Worm (Caenorhabditis elegans) whole organism, early embryonic: ENCODE results near the gene gur-4.
A peak's percentile ranks its signal among the peaks of the same experiment; 100 is the strongest.

Experiments
- B0310.2 ChIP-seq: sonication (generic microtip); optimal IDR thresholded peaks from 2 replicates; lab custom pipeline; 2016; ENCODE audit warnings: mild to moderate bottlenecking, missing genetic modification characterization, missing compliant biosample characterization
- F13C5.2 ChIP-seq: sonication (generic microtip); optimal IDR thresholded peaks from 2 replicates; lab custom pipeline; 2017; ENCODE audit warnings: mild to moderate bottlenecking, missing genetic modification characterization, inconsistent platforms, missing compliant biosample characterization
- aly-1 ChIP-seq: sonication (generic microtip); optimal IDR thresholded peaks from 2 replicates; lab custom pipeline; 2016; ENCODE audit warnings: missing genetic modification characterization, missing compliant biosample characterization
- ama-1 ChIP-seq: fragments of 150-350 bp; optimal IDR thresholded peaks from 2 replicates; lab custom pipeline; 2014
- ceh-13 ChIP-seq: fragments of 200-800 bp; sonication (Bioruptor generic); optimal IDR thresholded peaks from 2 replicates; lab custom pipeline; 2018; ENCODE audit warnings: mild to moderate bottlenecking, missing genetic modification characterization, missing compliant biosample characterization
- ceh-36 ChIP-seq: sonication (generic microtip); optimal IDR thresholded peaks from 2 replicates; lab custom pipeline; 2016; ENCODE audit warnings: missing genetic modification characterization, inconsistent platforms, missing compliant biosample characterization
- ets-7 ChIP-seq: sonication (generic microtip); optimal IDR thresholded peaks from 2 replicates; lab custom pipeline; 2016; ENCODE audit warnings: missing genotype, missing genetic modification characterization, missing compliant biosample characterization
- flt-1 ChIP-seq: fragments of 200-800 bp; sonication (Bioruptor generic); IDR thresholded peaks from 2 replicates; pipeline ENCODE4 v1.3.6; 2022; ENCODE audit warnings: missing genetic modification characterization, missing compliant biosample characterization
- hmbx-1 ChIP-seq: sonication (generic microtip); optimal IDR thresholded peaks from 2 replicates; lab custom pipeline; 2016; ENCODE audit warnings: mild to moderate bottlenecking, missing genetic modification characterization, missing compliant biosample characterization
- hmg-4 ChIP-seq: fragments of 200-800 bp; sonication (Bioruptor generic); optimal IDR thresholded peaks from 2 replicates; lab custom pipeline; 2018; ENCODE audit warnings: mild to moderate bottlenecking, missing genetic modification characterization, missing compliant biosample characterization
- hnd-1 ChIP-seq: sonication (generic microtip); optimal IDR thresholded peaks from 2 replicates; lab custom pipeline; 2016; ENCODE audit warnings: missing genetic modification characterization, missing compliant biosample characterization
- pes-1 ChIP-seq: fragments of 200-800 bp; sonication (Bioruptor generic); IDR thresholded peaks from 2 replicates; pipeline ENCODE4 v1.3.6; 2022; ENCODE audit warnings: missing genetic modification reagents, missing genetic modification characterization, missing compliant biosample characterization
- scrt-1 ChIP-seq: fragments of 200-800 bp; sonication (Bioruptor generic); IDR thresholded peaks from 2 replicates; pipeline ENCODE4 v1.3.6; 2022; ENCODE audit warnings: missing genetic modification characterization, missing compliant biosample characterization
- sea-1 ChIP-seq: fragments of 200-800 bp; sonication (Bioruptor generic); conservative IDR thresholded peaks from 2 replicates; pipeline ENCODE4 v1.3.6; 2022; ENCODE audit warnings: missing genetic modification characterization, missing compliant biosample characterization
- tbx-11 ChIP-seq: fragments of 200-800 bp; sonication (Bioruptor generic); IDR thresholded peaks from 2 replicates; pipeline ENCODE4 v1.3.6; 2022; ENCODE audit warnings: missing genetic modification characterization, missing compliant biosample characterization
- tbx-37 ChIP-seq: fragments of 200-800 bp; sonication (Bioruptor generic); conservative IDR thresholded peaks from 2 replicates; pipeline ENCODE4 v1.3.6; 2022; ENCODE audit warnings: missing genetic modification reagents, missing genetic modification characterization, missing compliant biosample characterization
- tra-4 ChIP-seq: sonication (generic microtip); optimal IDR thresholded peaks from 2 replicates; lab custom pipeline; 2017; ENCODE audit warnings: missing genetic modification characterization, missing compliant biosample characterization

The gur-4 gene

DNA sequence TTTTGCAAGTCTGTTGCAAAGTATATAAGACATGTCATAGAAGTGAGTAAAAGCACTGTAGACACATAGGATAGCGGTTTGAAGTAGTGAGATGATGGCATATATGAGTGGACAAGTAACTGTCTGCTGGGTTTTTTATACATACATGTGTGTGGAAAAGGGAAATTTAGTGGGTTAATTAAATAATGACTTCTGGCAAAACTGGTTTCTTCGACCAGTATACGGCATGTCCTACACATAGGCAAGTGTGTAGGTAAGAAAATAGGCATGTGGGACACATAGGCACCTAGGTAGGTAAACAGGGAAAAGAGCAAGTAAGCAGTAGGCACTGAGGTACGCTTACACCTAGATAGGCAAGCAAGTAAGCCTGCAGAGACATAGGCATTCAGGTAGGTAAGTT lies 10.0 kb upstream of the gur-4 start, which contains the start of gene col-87:
Gene col-87 (minus strand): TSS at position 101 of the 400 bp plus-strand sequence.
- no peak for TF ChIP-seq hmg-4 (GFP tag; lab: Kevin White, UChicago)
- TF ChIP-seq aly-1 (tag; lab: Kevin White, UChicago): no peak
- no peak for TF ChIP-seq sea-1
- TF ChIP-seq tbx-37: no peak
- no peak for TF ChIP-seq ceh-36
- TF ChIP-seq hmbx-1 (tag; lab: Kevin White, UChicago): no peak
- no peak for TF ChIP-seq scrt-1 (GFP tag; lab: Robert Waterston, UW)
- TF ChIP-seq tra-4 (tag; lab: Kevin White, UChicago): no peak
- TF ChIP-seq ama-1 (lab: Kevin White, UChicago): no peak
- TF ChIP-seq pes-1: no peak
- TF ChIP-seq ceh-13: no peak
- no peak for TF ChIP-seq flt-1 (GFP tag; lab: Robert Waterston, UW)
- no peak for TF ChIP-seq F13C5.2 (tag; lab: Kevin White, UChicago)
- no peak for TF ChIP-seq tbx-11 (GFP tag; lab: Robert Waterston, UW)
- TF ChIP-seq B0310.2 (tag; lab: Kevin White, UChicago): no peak
- no peak for TF ChIP-seq hnd-1
- TF ChIP-seq ets-7 (tag; lab: Kevin White, UChicago): no peak

DNA sequence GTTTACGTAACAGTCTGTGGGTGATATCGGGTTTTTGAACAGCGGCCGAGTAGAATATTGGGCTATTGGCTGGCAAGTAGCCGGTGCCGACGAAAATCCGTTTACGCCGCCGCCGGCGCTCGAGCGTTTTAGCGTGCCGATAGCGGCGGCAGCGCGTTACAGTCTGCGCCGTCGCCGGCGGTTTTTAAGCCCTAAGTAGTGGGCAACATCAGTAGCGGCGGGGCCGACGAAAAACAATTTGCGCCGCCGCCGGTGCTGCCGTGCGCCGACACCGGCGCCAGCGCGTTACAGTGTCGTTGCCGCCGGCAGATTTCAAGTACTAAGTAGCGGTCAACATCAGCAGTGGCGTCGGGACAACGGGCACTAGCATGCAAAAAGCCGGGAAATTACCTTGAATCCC lies 8.7 kb upstream of the gur-4 start:
- TF ChIP-seq tbx-11 (GFP tag; lab: Robert Waterston, UW) (no peak), sea-1 (no peak), tra-4 (tag; lab: Kevin White, UChicago) (no peak), hnd-1 (no peak), pes-1 (0 out of 2 replicates have a peak, but pooled peaks have one; percentile 21), ets-7 (tag; lab: Kevin White, UChicago) (no peak), scrt-1 (GFP tag; lab: Robert Waterston, UW) (no peak), ama-1 (lab: Kevin White, UChicago) (no peak)

DNA sequence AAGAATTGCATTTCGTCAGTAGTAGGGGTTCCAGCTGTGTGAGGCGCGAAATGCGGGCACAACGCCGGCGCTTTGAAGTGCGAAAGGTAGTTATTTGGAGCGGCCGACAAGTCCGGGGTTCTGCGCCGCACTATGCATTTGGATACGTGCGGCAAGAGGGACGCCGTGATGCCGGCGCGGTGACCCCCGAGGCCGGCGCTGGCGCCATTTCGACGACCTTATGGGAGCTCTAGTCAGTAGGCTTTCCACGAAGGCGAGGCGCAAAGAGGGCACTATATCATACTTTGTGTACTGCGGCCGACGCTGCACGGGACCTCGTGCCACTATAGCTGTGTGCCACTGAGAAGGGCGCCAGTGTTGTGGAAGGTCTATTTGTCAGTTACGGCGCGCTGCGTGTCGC lies 7.8 kb upstream of the gur-4 start:
- peak; percentile 42 for TF ChIP-seq aly-1 (tag; lab: Kevin White, UChicago)
- no peak for TF ChIP-seq scrt-1 (GFP tag; lab: Robert Waterston, UW)

DNA sequence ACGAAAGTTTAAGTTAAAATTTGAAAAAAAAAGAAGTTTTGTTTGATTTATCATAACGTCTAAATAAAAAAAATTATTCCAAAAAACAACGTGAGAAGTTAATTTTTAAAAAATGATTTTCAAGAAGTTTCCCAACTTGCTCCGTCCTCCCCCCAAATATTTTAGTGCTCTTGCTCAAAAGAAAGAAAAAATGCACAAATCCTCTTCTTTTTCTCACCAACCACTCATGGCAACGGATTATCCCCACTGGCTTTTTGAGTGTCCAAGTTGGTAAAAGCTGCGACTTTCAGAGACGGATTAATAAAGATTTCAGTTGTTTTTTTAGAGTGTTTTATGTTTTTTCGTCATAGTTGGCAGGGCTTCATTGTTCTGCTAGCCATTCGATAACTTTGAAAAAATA lies 7.1 kb upstream of the gur-4 start, which contains the start of gene Y39G8C.2:
Gene Y39G8C.2 (minus strand): TSS at position 101 of the 400 bp plus-strand sequence.
- TF ChIP-seq pes-1: no peak
- no peak for TF ChIP-seq tbx-11 (GFP tag; lab: Robert Waterston, UW)
- TF ChIP-seq hnd-1: no peak
- TF ChIP-seq ama-1 (lab: Kevin White, UChicago): no peak
- no peak for TF ChIP-seq flt-1 (GFP tag; lab: Robert Waterston, UW)
- TF ChIP-seq tbx-37: no peak
- TF ChIP-seq sea-1: no peak
- TF ChIP-seq scrt-1 (GFP tag; lab: Robert Waterston, UW): no peak
- no peak for TF ChIP-seq hmbx-1 (tag; lab: Kevin White, UChicago)
- no peak for TF ChIP-seq ceh-36
- no peak for TF ChIP-seq B0310.2 (tag; lab: Kevin White, UChicago)
- no peak for TF ChIP-seq ceh-13

- TF ChIP-seq ama-1 (lab: Kevin White, UChicago): no peak
These were observed 6.2 kb upstream of the gur-4 start for ce11 chrII:14098348-14098747.

ce11 chrII:14100963-14101362 lies 3.6 kb upstream of the gur-4 start, which contains the start of gene bkip-1:
bkip-1 (plus strand) TSS chrII:14101263.
- TF ChIP-seq sea-1 (no peak), F13C5.2 (tag; lab: Kevin White, UChicago) (no peak), aly-1 (tag; lab: Kevin White, UChicago) (no peak), tbx-11 (GFP tag; lab: Robert Waterston, UW) (no peak), scrt-1 (GFP tag; lab: Robert Waterston, UW) (no peak), hmbx-1 (tag; lab: Kevin White, UChicago) (no peak), tra-4 (tag; lab: Kevin White, UChicago) (no peak), ama-1 (lab: Kevin White, UChicago) (no peak), ceh-36 (no peak), hnd-1 (no peak), tbx-37 (no peak), hmg-4 (GFP tag; lab: Kevin White, UChicago) (no peak), B0310.2 (tag; lab: Kevin White, UChicago) (no peak), ets-7 (tag; lab: Kevin White, UChicago) (no peak), ceh-13 (no peak), flt-1 (GFP tag; lab: Robert Waterston, UW) (no peak), pes-1 (no peak)

DNA sequence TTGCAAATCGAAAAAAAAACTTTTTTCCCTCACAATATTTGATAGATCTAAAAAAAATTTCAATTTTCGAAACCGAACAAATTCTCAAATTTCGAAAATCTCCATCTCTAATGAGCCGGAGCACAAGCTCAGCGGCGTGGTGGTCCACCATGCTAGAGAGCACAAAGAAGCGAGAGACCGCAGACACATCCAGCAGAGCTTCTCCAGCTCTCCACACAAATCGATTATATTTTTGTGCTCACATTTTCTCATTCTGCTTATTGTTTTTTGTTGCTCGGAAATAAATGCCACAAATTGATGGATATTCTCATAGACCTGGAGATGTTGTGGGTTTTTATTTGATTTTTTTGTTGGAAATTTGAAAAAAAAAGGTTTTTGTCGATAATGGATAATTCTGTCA lies 2.5 kb upstream of the gur-4 start:
- TF ChIP-seq B0310.2 (tag; lab: Kevin White, UChicago) (no peak), ets-7 (tag; lab: Kevin White, UChicago) (no peak), hmbx-1 (tag; lab: Kevin White, UChicago) (no peak)

DNA sequence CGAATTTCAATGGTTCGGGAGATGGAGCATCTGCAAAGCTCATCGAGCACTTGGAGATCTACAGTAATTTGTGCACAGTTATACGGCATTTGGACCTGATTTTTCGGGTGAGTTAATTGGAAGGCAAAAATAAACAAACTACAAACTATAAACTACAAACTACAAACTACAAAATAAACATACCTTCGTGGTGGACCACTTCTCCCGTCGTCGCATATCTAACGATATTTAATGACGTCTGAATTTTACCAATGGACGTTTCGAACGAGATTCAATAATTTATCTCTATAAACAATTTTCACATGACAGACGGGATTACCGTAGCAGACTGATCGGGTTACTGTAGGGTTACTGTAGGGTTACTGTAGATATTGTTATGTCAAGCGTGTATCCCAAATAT lies 1.6 kb downstream of the gur-4 start:
- TF ChIP-seq hmg-4 (GFP tag; lab: Kevin White, UChicago) (no peak), ets-7 (tag; lab: Kevin White, UChicago) (no peak), ceh-36 (no peak), scrt-1 (GFP tag; lab: Robert Waterston, UW) (no peak), tbx-11 (GFP tag; lab: Robert Waterston, UW) (no peak), hnd-1 (no peak), B0310.2 (tag; lab: Kevin White, UChicago) (no peak), ceh-13 (no peak), aly-1 (tag; lab: Kevin White, UChicago) (no peak), sea-1 (no peak), flt-1 (GFP tag; lab: Robert Waterston, UW) (no peak), F13C5.2 (tag; lab: Kevin White, UChicago) (no peak), ama-1 (lab: Kevin White, UChicago) (no peak), tra-4 (tag; lab: Kevin White, UChicago) (no peak), pes-1 (no peak), tbx-37 (no peak)
